Fruit fly (Drosophila melanogaster) whole organism, prepupa: ENCODE results near the gene CG13605.

ENCODE experiments used
- Blimp-1 ChIP-seq: fragments of 200-800 bp; sonication (Bioruptor generic); optimal IDR thresholded peaks from 3 replicates; lab custom pipeline; 2017; ENCODE audit warnings: missing biosample characterization, missing genetic modification characterization, mild to moderate bottlenecking, moderate library complexity, missing genetic modification reagents
- CG10669 ChIP-seq: fragments of 200-800 bp; sonication (Bioruptor generic); optimal IDR thresholded peaks from 3 replicates; lab custom pipeline; 2018; ENCODE audit warnings: missing biosample characterization, mild to moderate bottlenecking, missing genetic modification characterization, moderate library complexity
- CG16779 ChIP-seq: fragments of 200-800 bp; sonication (Bioruptor generic); optimal IDR thresholded peaks from 3 replicates; lab custom pipeline; 2017; ENCODE audit warnings: missing biosample characterization, mild to moderate bottlenecking, missing genetic modification characterization
- CG8319 ChIP-seq: fragments of 200-800 bp; sonication (Bioruptor generic); optimal IDR thresholded peaks from 3 replicates; lab custom pipeline; 2016; ENCODE audit warnings: missing biosample characterization, missing genetic modification characterization
- Hr39 ChIP-seq: fragments of 200-800 bp; sonication (Bioruptor generic); optimal IDR thresholded peaks from 2 replicates; lab custom pipeline; 2016; ENCODE audit warnings: missing biosample characterization, missing genetic modification characterization
- Hr4 ChIP-seq: fragments of 200-800 bp; sonication (Bioruptor generic); optimal IDR thresholded peaks from 3 replicates; lab custom pipeline; 2016; ENCODE audit warnings: missing biosample characterization, missing genetic modification characterization
- Sox15 ChIP-seq: fragments of 200-800 bp; sonication (Bioruptor generic); optimal IDR thresholded peaks from 3 replicates; lab custom pipeline; 2016; ENCODE audit warnings: missing biosample characterization, missing genetic modification characterization
- cyc ChIP-seq: fragments of 200-800 bp; sonication (Bioruptor generic); optimal IDR thresholded peaks from 3 replicates; lab custom pipeline; 2016; ENCODE audit warnings: missing biosample characterization, missing genetic modification characterization
- dsx ChIP-seq: fragments of 200-800 bp; optimal IDR thresholded peaks from 3 replicates; lab custom pipeline; 2019; ENCODE audit warnings: missing biosample characterization, mild to moderate bottlenecking, missing genetic modification characterization, moderate library complexity; ENCODE audit not compliant: poor library complexity, severe bottlenecking
- topi ChIP-seq: fragments of 200-800 bp; sonication (Bioruptor generic); optimal IDR thresholded peaks from 3 replicates; lab custom pipeline; 2016; ENCODE audit warnings: missing biosample characterization, missing genetic modification characterization

DNA sequence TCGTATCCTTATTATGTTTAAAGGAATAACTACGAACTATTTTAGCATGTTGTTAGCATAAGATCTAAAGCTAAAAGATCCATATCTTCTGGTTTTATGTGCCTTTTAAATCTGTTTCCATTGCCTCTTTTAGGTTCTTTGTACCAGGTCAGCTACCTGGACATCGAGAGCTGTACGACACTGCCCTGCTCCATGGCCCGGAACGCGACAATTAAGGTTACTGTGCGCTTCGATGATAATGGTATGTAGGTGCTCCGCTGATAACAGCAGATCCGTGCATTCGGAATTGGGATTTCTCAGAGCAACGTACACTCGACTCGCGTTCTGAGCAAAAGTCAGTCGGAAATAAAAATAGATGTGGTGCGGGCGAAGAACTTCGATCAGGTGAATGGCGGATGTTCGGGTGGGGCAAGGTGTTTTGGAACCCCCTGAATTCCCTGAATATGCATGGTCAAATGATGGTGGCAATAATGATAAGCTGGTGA, 27.5 kb upstream of the CG13605 start:
- TF ChIP-seq Hr4 (GFP tag; lab: Kevin White, UChicago) (no peak), CG10669 (no peak), cyc (no peak), CG8319 (no peak), Sox15 (GFP tag; lab: Kevin White, UChicago) (no peak), CG16779 (tag; lab: Kevin White, UChicago) (no peak), Blimp-1 (GFP tag; lab: Kevin White, UChicago) (no peak), Hr39 (GFP tag; lab: Kevin White, UChicago) (no peak), dsx (no peak), topi (no peak)
